Fruit fly (Drosophila melanogaster): ENCODE results near the gene Cdk5alpha.

The Cdk5alpha gene

dm6 chr2L:10291276-10291675 is 19.5 kb downstream of the Cdk5alpha start:
- no peak for TF ChIP-seq spab (GFP tag; optimal IDR thresholded peaks at IDR 0.05)
- no peak for TF ChIP-seq CG6163 (GFP tag; IDR thresholded peaks at IDR 0.05)
- TF ChIP-seq CG8119 (GFP tag; IDR thresholded peaks at IDR 0.05), result no peak
- no peak for TF ChIP-seq CG1621 (tag; optimal IDR thresholded peaks at IDR 0.05)
- TF ChIP-seq dsx (GFP tag; optimal IDR thresholded peaks at IDR 0.05; ENCODE audit: poor library complexity, severe bottlenecking), result no peak
- no peak for TF ChIP-seq topi (GFP tag; optimal IDR thresholded peaks at IDR 0.05)
- TF ChIP-seq Met (GFP tag; optimal IDR thresholded peaks at IDR 0.05), result no peak
- no peak for TF ChIP-seq CG7368 (GFP tag; optimal IDR thresholded peaks at IDR 0.05)
- TF ChIP-seq Hr38 (GFP tag; optimal IDR thresholded peaks at IDR 0.05), result no peak
- no peak for TF ChIP-seq esn (GFP tag; optimal IDR thresholded peaks at IDR 0.05)
- no peak for TF ChIP-seq Sox14 (GFP tag; optimal IDR thresholded peaks at IDR 0.05)
- TF ChIP-seq CG9139 (GFP tag; optimal IDR thresholded peaks at IDR 0.05), result no peak
- TF ChIP-seq CG3919 (GFP tag; optimal IDR thresholded peaks at IDR 0.05), result no peak
- TF ChIP-seq CG6792 (GFP tag; optimal IDR thresholded peaks at IDR 0.05), result no peak
- TF ChIP-seq eg (GFP tag; IDR thresholded peaks at IDR 0.05), result no peak
- TF ChIP-seq Blimp-1 (GFP tag; optimal IDR thresholded peaks at IDR 0.05), result no peak
- no peak for TF ChIP-seq dac (GFP tag; optimal IDR thresholded peaks at IDR 0.05)
- TF ChIP-seq ss (GFP tag; optimal IDR thresholded peaks at IDR 0.05), result no peak
- TF ChIP-seq CG32006 (GFP tag; optimal IDR thresholded peaks at IDR 0.05), result no peak

- TF ChIP-seq lz (GFP tag; optimal IDR thresholded peaks at IDR 0.05), result no peak
- no peak for TF ChIP-seq CG6163 (GFP tag; IDR thresholded peaks at IDR 0.05)
- TF ChIP-seq Eip75B (GFP tag; optimal IDR thresholded peaks at IDR 0.05), result no peak
- TF ChIP-seq Ets96B (tag; optimal IDR thresholded peaks at IDR 0.05), result no peak
- no peak for TF ChIP-seq CG34406 (GFP tag; optimal IDR thresholded peaks at IDR 0.05)
- no peak for TF ChIP-seq cyc (GFP tag; optimal IDR thresholded peaks at IDR 0.05)
- no peak for TF ChIP-seq CG10669 (GFP tag; optimal IDR thresholded peaks at IDR 0.05)
- no peak for TF ChIP-seq spab (GFP tag; optimal IDR thresholded peaks at IDR 0.05)
- no peak for TF ChIP-seq CG31627 (GFP tag; optimal IDR thresholded peaks at IDR 0.05)
- TF ChIP-seq CG15336 (GFP tag; IDR thresholded peaks at IDR 0.05), result no peak
- no peak for TF ChIP-seq Eip93F (GFP tag; optimal IDR thresholded peaks at IDR 0.05)
- TF ChIP-seq CG32006 (GFP tag; optimal IDR thresholded peaks at IDR 0.05), result no peak
- no peak for TF ChIP-seq Gug (GFP tag; IDR thresholded peaks at IDR 0.05)
- TF ChIP-seq CG6792 (GFP tag; optimal IDR thresholded peaks at IDR 0.05), result no peak
Observed at dm6 chr2L:10280772-10281171, 30.0 kb downstream of the Cdk5alpha start, which contains the start of gene CG34043. Gene CG34043, minus strand, starts transcription at chr2L:10280872.

dm6 chr2L:10278658-10279057 is 32.1 kb downstream of the Cdk5alpha start, which contains the start of gene Utx:
Gene Utx, minus strand, starts transcription at chr2L:10278811.
- TF ChIP-seq CG11902 (GFP tag; optimal IDR thresholded peaks at IDR 0.05), result no peak
- peak; percentile 1 for TF ChIP-seq Eip93F (GFP tag; optimal IDR thresholded peaks at IDR 0.05)
- no peak for TF ChIP-seq acj6 (GFP tag; optimal IDR thresholded peaks at IDR 0.05)
- no peak for TF ChIP-seq fd85E (GFP tag; optimal IDR thresholded peaks at IDR 0.05)
- peak; percentile 0 for TF ChIP-seq CG31627 (GFP tag; optimal IDR thresholded peaks at IDR 0.05)
- TF ChIP-seq esn (GFP tag; optimal IDR thresholded peaks at IDR 0.05), result peak; percentile 14
- no peak for TF ChIP-seq dsx (GFP tag; optimal IDR thresholded peaks at IDR 0.05; ENCODE audit: poor library complexity, severe bottlenecking)
- TF ChIP-seq eg (GFP tag; IDR thresholded peaks at IDR 0.05), result no peak
- no peak for TF ChIP-seq CG6163 (GFP tag; IDR thresholded peaks at IDR 0.05)
- no peak for TF ChIP-seq CG10631 (GFP tag; optimal IDR thresholded peaks at IDR 0.05)
- TF ChIP-seq CG3032 (tag; optimal IDR thresholded peaks at IDR 0.05), result peak; percentile 19
- TF ChIP-seq CG15336 (GFP tag; IDR thresholded peaks at IDR 0.05), result no peak
- no peak for TF ChIP-seq CG16779 (tag; optimal IDR thresholded peaks at IDR 0.05)
- no peak for TF ChIP-seq Ets96B (tag; optimal IDR thresholded peaks at IDR 0.05)
- TF ChIP-seq CG6792 (GFP tag; optimal IDR thresholded peaks at IDR 0.05), result no peak
- TF ChIP-seq lz (GFP tag; optimal IDR thresholded peaks at IDR 0.05), result peak; percentile 12
- TF ChIP-seq CG6854 (GFP tag; optimal IDR thresholded peaks at IDR 0.05), result no peak
- TF ChIP-seq Ets21C (GFP tag; optimal IDR thresholded peaks at IDR 0.05), result no peak
- no peak for TF ChIP-seq net (GFP tag; optimal IDR thresholded peaks at IDR 0.05)
- TF ChIP-seq CG34406 (GFP tag; optimal IDR thresholded peaks at IDR 0.05), result no peak
